Fruit fly (Drosophila melanogaster) whole organism, embryonic: ENCODE data around the gene CG18302.
A peak's percentile ranks its signal among the peaks of the same experiment; 100 is the strongest.

ENCODE experiments used
- Blimp-1 ChIP-seq: fragments of 200-800 bp; sonication (Bioruptor generic); optimal IDR thresholded peaks from 3 replicates; lab custom pipeline; 2018; ENCODE audit warnings: missing biosample characterization, missing genetic modification characterization, mild to moderate bottlenecking, moderate library complexity, missing genetic modification reagents
- CG10321 ChIP-seq: fragments of 200-800 bp; sonication (Bioruptor generic); IDR thresholded peaks from 2 replicates; pipeline ENCODE4 v1.3.6; 2022; ENCODE audit warnings: missing biosample characterization, missing genetic modification characterization
- CG10543 ChIP-seq: fragments of 200-800 bp; sonication (Bioruptor generic); optimal IDR thresholded peaks from 3 replicates; lab custom pipeline; 2017; ENCODE audit warnings: missing biosample characterization, mild to moderate bottlenecking, missing genetic modification characterization, moderate library complexity
- CG10959 ChIP-seq: fragments of 200-800 bp; sonication (Bioruptor generic); IDR thresholded peaks from 2 replicates; pipeline ENCODE4 v1.3.6; 2022; ENCODE audit warnings: missing biosample characterization, missing genetic modification characterization
- CG11560 ChIP-seq: fragments of 200-800 bp; sonication (Bioruptor generic); IDR thresholded peaks from 3 replicates; pipeline ENCODE4 v1.3.6; 2022; ENCODE audit warnings: missing biosample characterization, missing genetic modification characterization
- CG12071 ChIP-seq: fragments of 200-800 bp; sonication (Bioruptor generic); optimal IDR thresholded peaks from 3 replicates; lab custom pipeline; 2018; ENCODE audit warnings: missing biosample characterization, mild to moderate bottlenecking, missing genetic modification characterization
- CG12659 ChIP-seq: fragments of 200-800 bp; sonication (Bioruptor generic); optimal IDR thresholded peaks from 3 replicates; lab custom pipeline; 2017; ENCODE audit warnings: mild to moderate bottlenecking, missing biosample characterization, missing genetic modification reagents, missing genetic modification characterization
- CG13123 ChIP-seq: fragments of 200-800 bp; sonication (Bioruptor generic); optimal IDR thresholded peaks from 2 replicates; lab custom pipeline; 2016; ENCODE audit warnings: missing biosample characterization, missing genetic modification characterization
- CG15269 ChIP-seq: fragments of 200-800 bp; sonication (Bioruptor generic); optimal IDR thresholded peaks from 2 replicates; lab custom pipeline; 2018; ENCODE audit warnings: missing biosample characterization, mild to moderate bottlenecking, missing genetic modification characterization, moderate library complexity
- CG17186 ChIP-seq: fragments of 200-800 bp; sonication (Bioruptor generic); optimal IDR thresholded peaks from 3 replicates; lab custom pipeline; 2017; ENCODE audit warnings: missing biosample characterization, missing genetic modification reagents, missing genetic modification characterization
- CG18262 ChIP-seq: fragments of 200-800 bp; optimal IDR thresholded peaks from 3 replicates; lab custom pipeline; 2019; ENCODE audit warnings: missing biosample characterization, mild to moderate bottlenecking, missing genetic modification characterization, moderate library complexity
- CG18764 ChIP-seq: fragments of 200-800 bp; sonication (Bioruptor generic); optimal IDR thresholded peaks from 3 replicates; lab custom pipeline; 2016; ENCODE audit warnings: missing biosample characterization, missing genetic modification characterization
- CG2712 ChIP-seq: fragments of 200-800 bp; optimal IDR thresholded peaks from 3 replicates; lab custom pipeline; 2019; ENCODE audit warnings: missing biosample characterization, mild to moderate bottlenecking, missing genetic modification characterization, moderate library complexity
- CG3065 ChIP-seq: fragments of 200-800 bp; sonication (Bioruptor generic); optimal IDR thresholded peaks from 2 replicates; lab custom pipeline; 2016; ENCODE audit warnings: missing biosample characterization, missing genetic modification characterization
- CG31365 ChIP-seq: fragments of 200-800 bp; sonication (Bioruptor generic); optimal IDR thresholded peaks from 2 replicates; lab custom pipeline; 2018; ENCODE audit warnings: missing biosample characterization, mild to moderate bottlenecking, missing genetic modification characterization
- CG5245 ChIP-seq: fragments of 200-800 bp; sonication (Bioruptor generic); optimal IDR thresholded peaks from 3 replicates; lab custom pipeline; 2016; ENCODE audit warnings: missing biosample characterization, missing genetic modification characterization
- CG7357 ChIP-seq: fragments of 200-800 bp; sonication (Bioruptor generic); IDR thresholded peaks from 3 replicates; pipeline ENCODE4 v1.3.6; 2022; ENCODE audit warnings: missing biosample characterization, missing genetic modification characterization
- CG8281 ChIP-seq: fragments of 200-800 bp; sonication (Bioruptor generic); optimal IDR thresholded peaks from 2 replicates; lab custom pipeline; 2018; ENCODE audit warnings: missing biosample characterization, mild to moderate bottlenecking, missing genetic modification characterization, moderate library complexity
- CG9727 ChIP-seq: fragments of 200-800 bp; sonication (Bioruptor generic); optimal IDR thresholded peaks from 3 replicates; lab custom pipeline; 2017; ENCODE audit warnings: missing biosample characterization, mild to moderate bottlenecking, missing genetic modification characterization
- GATAe ChIP-seq: fragments of 200-800 bp; sonication (Bioruptor generic); conservative IDR thresholded peaks from 2 replicates; pipeline ENCODE4 v1.3.6; 2022; ENCODE audit warnings: missing biosample characterization, missing genetic modification characterization
- HLH54F ChIP-seq: fragments of 200-800 bp; sonication (Bioruptor generic); optimal IDR thresholded peaks from 3 replicates; lab custom pipeline; 2016; ENCODE audit warnings: missing biosample characterization, missing genetic modification characterization
- HLHmδ ChIP-seq: fragments of 200-800 bp; sonication (Bioruptor generic); optimal IDR thresholded peaks from 2 replicates; lab custom pipeline; 2018; ENCODE audit warnings: missing biosample characterization, mild to moderate bottlenecking, missing genetic modification characterization, moderate library complexity
- Hr3 ChIP-seq: fragments of 200-800 bp; sonication (Bioruptor generic); optimal IDR thresholded peaks from 3 replicates; lab custom pipeline; 2016; ENCODE audit warnings: missing biosample characterization, missing genetic modification characterization
- Jarid2 ChIP-seq: fragments of 200-800 bp; sonication (Bioruptor generic); optimal IDR thresholded peaks from 3 replicates; lab custom pipeline; 2017; ENCODE audit warnings: mild to moderate bottlenecking, missing biosample characterization, missing genetic modification reagents, missing genetic modification characterization
- Lim3 ChIP-seq: fragments of 200-800 bp; sonication (Bioruptor generic); IDR thresholded peaks from 2 replicates; pipeline ENCODE4 v1.3.6; 2022; ENCODE audit warnings: missing biosample characterization, missing genetic modification characterization
- PHDP ChIP-seq: fragments of 200-800 bp; sonication (Bioruptor generic); optimal IDR thresholded peaks from 3 replicates; lab custom pipeline; 2018; ENCODE audit warnings: missing biosample characterization, mild to moderate bottlenecking, missing genetic modification characterization, moderate library complexity
- Ptx1 ChIP-seq: fragments of 200-800 bp; sonication (Bioruptor generic); IDR thresholded peaks from 2 replicates; pipeline ENCODE4 v1.3.6; 2022; ENCODE audit warnings: missing biosample characterization, missing genetic modification characterization
- Ravus ChIP-seq: fragments of 200-800 bp; sonication (Bioruptor generic); IDR thresholded peaks from 2 replicates; pipeline ENCODE4 v1.3.6; 2022; ENCODE audit warnings: missing biosample characterization, missing genetic modification characterization
- Xrp1 ChIP-seq: fragments of 200-800 bp; sonication (Bioruptor generic); IDR thresholded peaks from 2 replicates; pipeline ENCODE4 v1.3.6; 2022; ENCODE audit warnings: missing biosample characterization, missing genetic modification characterization
- ara ChIP-seq: fragments of 200-800 bp; sonication (Bioruptor generic); IDR thresholded peaks from 2 replicates; pipeline ENCODE4 v1.3.6; 2022; ENCODE audit warnings: missing biosample characterization, missing genetic modification characterization
- bbx ChIP-seq: fragments of 200-800 bp; sonication (Bioruptor generic); IDR thresholded peaks from 2 replicates; pipeline ENCODE4 v1.3.6; 2022; ENCODE audit warnings: missing biosample characterization, missing genetic modification characterization; ENCODE audit not compliant: partially characterized antibody
- caup ChIP-seq: fragments of 200-800 bp; sonication (Bioruptor generic); optimal IDR thresholded peaks from 3 replicates; lab custom pipeline; 2017; ENCODE audit warnings: missing biosample characterization, mild to moderate bottlenecking, missing genetic modification characterization, moderate library complexity; ENCODE audit not compliant: severe bottlenecking
- chn ChIP-seq: fragments of 200-800 bp; sonication (Bioruptor generic); optimal IDR thresholded peaks from 2 replicates; lab custom pipeline; 2016; ENCODE audit warnings: missing biosample characterization, missing genetic modification characterization
- crc ChIP-seq: fragments of 200-800 bp; sonication (Bioruptor generic); optimal IDR thresholded peaks from 2 replicates; lab custom pipeline; 2016; ENCODE audit warnings: missing biosample characterization, missing genetic modification characterization
- dati ChIP-seq: fragments of 200-800 bp; sonication (Bioruptor generic); IDR thresholded peaks from 2 replicates; pipeline ENCODE4 v1.3.6; 2022; ENCODE audit warnings: missing biosample characterization, missing genetic modification characterization
- dmrt11E ChIP-seq: fragments of 200-800 bp; sonication (Bioruptor generic); optimal IDR thresholded peaks from 3 replicates; lab custom pipeline; 2018; ENCODE audit warnings: missing biosample characterization, mild to moderate bottlenecking, missing genetic modification characterization, moderate library complexity
- hkb ChIP-seq, 2 experiments: fragments of 200-800 bp in 1 of 2; fragments of >200 bp in 1 of 2; sonication (Bioruptor generic) in 1 of 2; IDR thresholded peaks in 1 of 2; optimal IDR thresholded peaks in 1 of 2; 2 replicates each; pipeline versions ENCODE4 v1.3.6 to Lab custom; 2017 to 2022; ENCODE audit warnings: missing biosample characterization in 1 of 2, missing genetic modification characterization in 1 of 2
- hth ChIP-seq: fragments of >200 bp; optimal IDR thresholded peaks from 2 replicates; lab custom pipeline; 2017; ENCODE audit warnings: inconsistent platforms
- ken ChIP-seq: fragments of 200-800 bp; sonication (Bioruptor generic); IDR thresholded peaks from 3 replicates; pipeline ENCODE4 v1.3.6; 2022; ENCODE audit warnings: missing biosample characterization, missing genetic modification characterization
- mam ChIP-seq: fragments of 200-800 bp; sonication (Bioruptor generic); optimal IDR thresholded peaks from 3 replicates; lab custom pipeline; 2016; ENCODE audit warnings: missing biosample characterization, missing genetic modification characterization
- mirr ChIP-seq: fragments of 200-800 bp; sonication (Bioruptor generic); optimal IDR thresholded peaks from 3 replicates; lab custom pipeline; 2018; ENCODE audit warnings: missing biosample characterization, mild to moderate bottlenecking, missing genetic modification characterization
- nau ChIP-seq: fragments of 200-800 bp; sonication (Bioruptor generic); optimal IDR thresholded peaks from 3 replicates; lab custom pipeline; 2017; ENCODE audit warnings: missing biosample characterization, mild to moderate bottlenecking, missing genetic modification characterization, missing genetic modification reagents
- nerfin-1 ChIP-seq: fragments of 200-800 bp; sonication (Bioruptor generic); optimal IDR thresholded peaks from 3 replicates; lab custom pipeline; 2019; ENCODE audit warnings: missing biosample characterization, mild to moderate bottlenecking, missing genetic modification characterization, moderate library complexity
- pnt ChIP-seq: fragments of 200-800 bp; sonication (Bioruptor generic); optimal IDR thresholded peaks from 3 replicates; lab custom pipeline; 2016; ENCODE audit warnings: missing biosample characterization, missing genetic modification characterization
- row ChIP-seq: fragments of 200-800 bp; sonication (Bioruptor generic); IDR thresholded peaks from 3 replicates; pipeline ENCODE4 v1.3.6; 2022; ENCODE audit warnings: missing biosample characterization, missing genetic modification characterization
- sima ChIP-seq: fragments of 200-800 bp; sonication (Bioruptor generic); optimal IDR thresholded peaks from 2 replicates; lab custom pipeline; 2016; ENCODE audit warnings: missing biosample characterization, missing genetic modification characterization
- sob ChIP-seq: fragments of 200-800 bp; sonication (Bioruptor generic); IDR thresholded peaks from 2 replicates; pipeline ENCODE4 v1.3.6; 2022; ENCODE audit warnings: missing biosample characterization, missing genetic modification characterization
- tio ChIP-seq: fragments of 200-800 bp; sonication (Bioruptor generic); optimal IDR thresholded peaks from 2 replicates; lab custom pipeline; 2017; ENCODE audit warnings: missing biosample characterization, missing genetic modification characterization, inconsistent platforms
- tup ChIP-seq: fragments of 200-800 bp; sonication (Bioruptor generic); optimal IDR thresholded peaks from 2 replicates; lab custom pipeline; 2016; ENCODE audit warnings: missing biosample characterization, mild to moderate bottlenecking, missing genetic modification characterization, moderate library complexity
- unpg ChIP-seq: fragments of 200-800 bp; sonication (Bioruptor generic); optimal IDR thresholded peaks from 3 replicates; lab custom pipeline; 2018; ENCODE audit warnings: missing biosample characterization, mild to moderate bottlenecking, missing genetic modification characterization, moderate library complexity
- z ChIP-seq: fragments of 200-800 bp; sonication (Bioruptor generic); IDR thresholded peaks from 3 replicates; pipeline ENCODE4 v1.3.6; 2022; ENCODE audit warnings: missing biosample characterization, missing genetic modification characterization

CG18302 gene

DNA sequence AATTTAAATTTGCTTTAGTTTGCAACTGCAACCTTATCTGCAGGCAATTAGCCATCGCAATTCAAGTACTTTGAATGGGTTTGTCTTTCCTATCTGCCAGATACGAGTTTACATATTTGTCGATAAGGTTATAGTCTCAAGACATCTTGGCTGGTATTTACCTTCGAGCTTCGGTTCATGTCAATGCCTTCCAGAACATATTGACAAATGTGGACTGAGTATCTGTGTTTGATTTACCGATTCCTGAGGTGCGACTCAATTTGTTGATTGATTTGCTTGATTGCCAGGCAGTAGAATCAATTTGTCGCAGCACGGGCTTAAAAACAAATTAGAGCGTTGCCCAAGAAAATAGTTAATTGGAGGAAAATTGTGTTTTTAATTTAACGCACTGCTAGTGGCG is 18.7 kb downstream of the CG18302 start (continued):
- TF ChIP-seq PHDP (peak; percentile 49), dati (GFP tag; lab: Robert Waterston, UW) (no peak), tio (GFP tag; lab: Kevin White, UChicago) (peak; percentile 14), CG15269 (tag; lab: Kevin White, UChicago) (no peak), HLHmδ (GFP tag; lab: Kevin White, UChicago) (peak; percentile 85), tup (GFP tag; lab: Kevin White, UChicago) (no peak), pnt (GFP tag; lab: Kevin White, UChicago) (no peak), z (GFP tag; lab: Robert Waterston, UW) (0 out of 3 replicates have a peak, but pooled peaks have one; percentile 39), CG17186 (GFP tag; lab: Kevin White, UChicago) (peak; percentile 8), CG13123 (peak; percentile 28), ken (GFP tag; lab: Robert Waterston, UW) (0 out of 3 replicates have a peak, but pooled peaks have one; percentile 23), CG5245 (GFP tag; lab: Kevin White, UChicago) (no peak), dmrt11E (tag; lab: Kevin White, UChicago) (peak; percentile 78), Ravus (GFP tag; lab: Robert Waterston, UW) (no peak), CG10321 (GFP tag; lab: Robert Waterston, UW) (peak; percentile 42; the same call in 1 of the 2 replicates), chn (GFP tag; lab: Kevin White, UChicago) (no peak), ara (GFP tag; lab: Robert Waterston, UW) (peak; percentile 66), CG9727 (GFP tag; lab: Kevin White, UChicago) (peak; percentile 65), CG10543 (GFP tag; lab: Kevin White, UChicago) (no peak), nau (GFP tag; lab: Kevin White, UChicago) (peak; percentile 41), hth (lab: Kevin White, UChicago) (no peak), hkb (optimal IDR thresholded peaks at IDR 0.05; lab: Kevin White, UChicago) (no peak), hkb (GFP tag; IDR thresholded peaks at IDR 0.05; lab: Robert Waterston, UW) (0 out of 2 replicates have a peak, but pooled peaks have one; percentile 25), mam (GFP tag; lab: Kevin White, UChicago) (no peak), sima (no peak), bbx (GFP tag; lab: Robert Waterston, UW) (no peak), CG2712 (peak; percentile 21), Xrp1 (peak; percentile 79), CG7357 (GFP tag; lab: Robert Waterston, UW) (no peak), GATAe (GFP tag; lab: Robert Waterston, UW) (no peak), CG18764 (GFP tag; lab: Kevin White, UChicago) (peak; percentile 15), CG18262 (tag; lab: Kevin White, UChicago) (peak; percentile 33), nerfin-1 (peak; percentile 24), Hr3 (GFP tag; lab: Kevin White, UChicago) (no peak), CG11560 (tag; lab: Robert Waterston, UW) (no peak), sob (GFP tag; lab: Robert Waterston, UW) (peak; percentile 58; the same call in 1 of the 2 replicates), caup (peak; percentile 75), unpg (GFP tag; lab: Kevin White, UChicago) (peak; percentile 43), Blimp-1 (GFP tag; lab: Kevin White, UChicago) (peak; percentile 34), CG12659 (no peak), CG12071 (GFP tag; lab: Kevin White, UChicago) (peak; percentile 45), CG10959 (GFP tag; lab: Robert Waterston, UW) (no peak), mirr (peak; percentile 72), CG3065 (GFP tag; lab: Kevin White, UChicago) (no peak), crc (GFP tag; lab: Kevin White, UChicago) (no peak), CG31365 (tag; lab: Kevin White, UChicago) (no peak), Lim3 (GFP tag; lab: Robert Waterston, UW) (peak; percentile 18; the same call in 1 of the 2 replicates), HLH54F (GFP tag; lab: Kevin White, UChicago) (no peak), Jarid2 (no peak), row (GFP tag; lab: Robert Waterston, UW) (no peak), CG8281 (tag; lab: Kevin White, UChicago) (peak; percentile 17), Ptx1 (GFP tag; lab: Robert Waterston, UW) (0 out of 2 replicates have a peak, but pooled peaks have one; percentile 10)
